Worm (Caenorhabditis elegans) whole organism, L1 larva: ENCODE measurements around the gene idpc-4.

ENCODE experiments used
- C16A3.4 ChIP-seq: fragments of 150-350 bp; optimal IDR thresholded peaks from 2 replicates; lab custom pipeline; 2014; ENCODE audit warnings: missing biosample characterization, missing genetic modification characterization
- aly-2 ChIP-seq: fragments of 150-350 bp; optimal IDR thresholded peaks from 2 replicates; lab custom pipeline; 2014; ENCODE audit warnings: missing biosample characterization, missing genetic modification characterization
- ama-1 ChIP-seq: fragments of 150-350 bp; optimal IDR thresholded peaks from 2 replicates; lab custom pipeline; 2014
- blmp-1 ChIP-seq: fragments of 150-350 bp; optimal IDR thresholded peaks from 2 replicates; lab custom pipeline; 2014; ENCODE audit warnings: missing biosample characterization, missing genetic modification characterization
- ceh-8 ChIP-seq: fragments of 200-800 bp; sonication (Bioruptor generic); optimal IDR thresholded peaks from 2 replicates; lab custom pipeline; 2018; ENCODE audit warnings: mild to moderate bottlenecking, missing genetic modification characterization, moderate library complexity, missing compliant biosample characterization
- ceh-88 ChIP-seq: fragments of 200-800 bp; sonication (Bioruptor generic); IDR thresholded peaks from 2 replicates; pipeline ENCODE4 v1.3.6; 2022; ENCODE audit warnings: missing genetic modification characterization, missing compliant biosample characterization
- efl-1 ChIP-seq, 4 experiments: fragments of 150-350 bp; optimal IDR thresholded peaks in 3 of 4; peaks in 1 of 4; 1 replicate in 1 of 4; 2 replicates in 3 of 4; lab custom pipeline; 2014; ENCODE audit warnings: missing biosample characterization in 2 of 4, missing genetic modification characterization in 2 of 4, missing genetic modification reagents in 2 of 4
- elt-2 ChIP-seq: sonication (generic microtip); optimal IDR thresholded peaks from 2 replicates; lab custom pipeline; 2016; ENCODE audit warnings: missing genetic modification characterization, mild to moderate bottlenecking, inconsistent platforms, missing compliant biosample characterization, missing genetic modification reagents
- elt-3 ChIP-seq, 6 experiments: fragments of 150-350 bp in 1 of 6; sonication (generic microtip); optimal IDR thresholded peaks; 2 replicates each; lab custom pipeline; 2017 to 2018; ENCODE audit warnings: missing biosample characterization in 6 of 6, missing genetic modification characterization in 6 of 6, inconsistent platforms in 1 of 6
- ets-5 ChIP-seq: fragments of 200-800 bp; sonication (Bioruptor generic); IDR thresholded peaks from 2 replicates; pipeline ENCODE4 v1.3.6; 2022; ENCODE audit warnings: missing genetic modification characterization, missing compliant biosample characterization
- fos-1 ChIP-seq: fragments of 150-350 bp; optimal IDR thresholded peaks from 2 replicates; lab custom pipeline; 2014; ENCODE audit warnings: missing biosample characterization, missing genetic modification characterization
- irx-1 ChIP-seq: sonication (generic microtip); optimal IDR thresholded peaks from 2 replicates; lab custom pipeline; 2016; ENCODE audit warnings: missing genetic modification characterization, missing compliant biosample characterization
- jun-1 ChIP-seq: fragments of 150-350 bp; optimal IDR thresholded peaks from 2 replicates; lab custom pipeline; 2014; ENCODE audit warnings: missing biosample characterization, missing genetic modification reagents, missing genetic modification characterization
- lin-14 ChIP-seq: fragments of 200-800 bp; sonication (Bioruptor generic); optimal IDR thresholded peaks from 2 replicates; lab custom pipeline; 2018; ENCODE audit warnings: mild to moderate bottlenecking, missing genetic modification characterization, moderate library complexity, missing compliant biosample characterization
- lin-15B ChIP-seq: fragments of 150-350 bp; sonication (generic microtip); optimal IDR thresholded peaks from 3 replicates; lab custom pipeline; 2014; ENCODE audit warnings: missing biosample characterization, missing genetic modification characterization
- lin-35 ChIP-seq, 2 experiments: fragments of 150-350 bp; optimal IDR thresholded peaks; 2 replicates each; lab custom pipeline; 2014; ENCODE audit warnings: missing biosample characterization in 2 of 2, missing genetic modification characterization in 2 of 2, missing genetic modification reagents in 2 of 2
- lsy-2 ChIP-seq, 2 experiments: fragments of 150-350 bp; optimal IDR thresholded peaks; 2 replicates each; lab custom pipeline; 2014; ENCODE audit warnings: missing biosample characterization in 2 of 2, missing genetic modification characterization in 2 of 2
- mdl-1 ChIP-seq, 2 experiments: fragments of 150-350 bp; optimal IDR thresholded peaks; 2 replicates each; lab custom pipeline; 2014 to 2017; ENCODE audit warnings: missing biosample characterization in 2 of 2, missing genetic modification characterization in 2 of 2, inconsistent platforms in 1 of 2
- mep-1 ChIP-seq: fragments of 150-350 bp; optimal IDR thresholded peaks from 2 replicates; lab custom pipeline; 2014; ENCODE audit warnings: missing biosample characterization, missing genetic modification characterization
- nhr-11 ChIP-seq: fragments of 150-350 bp; optimal IDR thresholded peaks from 2 replicates; lab custom pipeline; 2014; ENCODE audit warnings: missing biosample characterization, missing genetic modification characterization
- nhr-19 ChIP-seq: fragments of 200-800 bp; sonication (Bioruptor generic); conservative IDR thresholded peaks from 2 replicates; pipeline ENCODE4 v1.3.6; 2022; ENCODE audit warnings: missing genetic modification characterization, missing compliant biosample characterization
- nhr-20 ChIP-seq: sonication (generic microtip); optimal IDR thresholded peaks from 2 replicates; lab custom pipeline; 2016; ENCODE audit warnings: mild to moderate bottlenecking, missing genetic modification characterization, missing compliant biosample characterization
- nhr-28 ChIP-seq: fragments of 150-350 bp; optimal IDR thresholded peaks from 2 replicates; lab custom pipeline; 2014; ENCODE audit warnings: missing biosample characterization, missing genetic modification characterization
- nhr-71 ChIP-seq: sonication (generic microtip); optimal IDR thresholded peaks from 2 replicates; lab custom pipeline; 2016; ENCODE audit warnings: mild to moderate bottlenecking, missing genetic modification characterization, moderate library complexity, missing compliant biosample characterization
- nhr-76 ChIP-seq: sonication (generic microtip); optimal IDR thresholded peaks from 2 replicates; lab custom pipeline; 2017; ENCODE audit warnings: missing biosample characterization, missing genetic modification characterization
- nhr-77 ChIP-seq: fragments of 150-350 bp; optimal IDR thresholded peaks from 2 replicates; lab custom pipeline; 2014; ENCODE audit warnings: missing biosample characterization, missing genetic modification characterization
- nhr-85 ChIP-seq: sonication (generic microtip); peaks from one replicate; lab custom pipeline; 2016; ENCODE audit warnings: missing genetic modification characterization, inconsistent platforms, missing compliant biosample characterization
- nhr-90 ChIP-seq: sonication (generic microtip); optimal IDR thresholded peaks from 2 replicates; lab custom pipeline; 2016; ENCODE audit warnings: mild to moderate bottlenecking, missing genetic modification characterization, missing compliant biosample characterization; ENCODE audit not compliant: poor library complexity
- pqm-1 ChIP-seq: sonication (generic microtip); optimal IDR thresholded peaks from 3 replicates; lab custom pipeline; 2017; ENCODE audit warnings: missing biosample characterization, missing genetic modification characterization
- snpc-4 ChIP-seq: fragments of 150-350 bp; optimal IDR thresholded peaks from 2 replicates; lab custom pipeline; 2014; ENCODE audit warnings: missing biosample characterization, missing genetic modification characterization
- snu-23 ChIP-seq: sonication (generic microtip); optimal IDR thresholded peaks from 2 replicates; lab custom pipeline; 2016; ENCODE audit warnings: missing genetic modification characterization, missing compliant biosample characterization
- sup-37 ChIP-seq: fragments of 200-800 bp; sonication (Bioruptor generic); optimal IDR thresholded peaks from 2 replicates; lab custom pipeline; 2018; ENCODE audit warnings: mild to moderate bottlenecking, missing genetic modification characterization, missing compliant biosample characterization
- swsn-7 ChIP-seq: sonication (generic microtip); optimal IDR thresholded peaks from 2 replicates; lab custom pipeline; 2016; ENCODE audit warnings: missing genetic modification characterization, missing compliant biosample characterization
- tbx-2 ChIP-seq: sonication (generic microtip); optimal IDR thresholded peaks from 2 replicates; lab custom pipeline; 2016; ENCODE audit warnings: missing genetic modification characterization, missing compliant biosample characterization
- unc-86 ChIP-seq: sonication (generic microtip); optimal IDR thresholded peaks from 2 replicates; lab custom pipeline; 2016; ENCODE audit warnings: missing genetic modification characterization, missing compliant biosample characterization
- unc-98 ChIP-seq: fragments of 200-800 bp; sonication (Bioruptor generic); IDR thresholded peaks from 2 replicates; pipeline ENCODE4 v1.3.6; 2022; ENCODE audit warnings: missing genetic modification characterization, missing compliant biosample characterization
- vab-15 ChIP-seq: sonication (generic microtip); optimal IDR thresholded peaks from 2 replicates; lab custom pipeline; 2017; ENCODE audit warnings: missing genotype, mild to moderate bottlenecking, missing genetic modification characterization, missing compliant biosample characterization
- zag-1 ChIP-seq: fragments of 150-350 bp; optimal IDR thresholded peaks from 2 replicates; lab custom pipeline; 2014; ENCODE audit warnings: missing biosample characterization, missing genetic modification characterization

idpc-4 gene

DNA sequence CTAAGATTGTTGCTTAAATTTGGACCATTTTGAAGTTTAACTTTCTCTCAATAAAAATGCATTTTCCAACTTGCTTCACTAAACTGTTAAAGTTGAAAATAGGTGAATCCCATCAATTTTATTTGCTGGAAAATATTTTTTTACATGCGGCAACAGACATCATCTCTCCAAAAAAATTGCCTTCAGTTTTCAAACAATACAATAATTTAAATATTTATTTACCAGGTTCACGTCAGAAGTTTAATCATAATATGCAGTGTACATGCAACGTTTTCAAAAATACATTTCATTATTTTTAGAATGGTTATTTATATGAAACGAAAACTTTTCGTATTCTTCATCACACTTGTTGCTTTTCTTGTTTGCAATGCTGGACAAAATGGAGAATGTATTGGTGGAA, 5.7 kb downstream of the idpc-4 start, which contains the start of gene T06E4.5:
Gene T06E4.5 (plus strand): TSS at position 301 of the 400 bp plus-strand sequence.
- TF ChIP-seq mdl-1 (tag; optimal IDR thresholded peaks at IDR 0.05; lab: Kevin White, UChicago) (no peak), pqm-1 (tag; lab: Kevin White, UChicago) (no peak), zag-1 (tag; lab: Kevin White, UChicago) (no peak), nhr-76 (no peak), efl-1 (optimal IDR thresholded peaks at IDR 0.05; lab: Kevin White, UChicago) (no peak), efl-1 (GFP tag; optimal IDR thresholded peaks at IDR 0.05 in 1 of 2; lab: Kevin White, UChicago) (no peak), aly-2 (tag; lab: Kevin White, UChicago) (no peak), swsn-7 (tag; lab: Kevin White, UChicago) (no peak), nhr-28 (tag; lab: Kevin White, UChicago) (no peak), nhr-71 (tag; lab: Kevin White, UChicago) (no peak), mep-1 (no peak), elt-3 (tag; optimal IDR thresholded peaks at IDR 0.05; lab: Kevin White, UChicago) (no peak), ceh-8 (GFP tag; lab: Kevin White, UChicago) (no peak)

DNA sequence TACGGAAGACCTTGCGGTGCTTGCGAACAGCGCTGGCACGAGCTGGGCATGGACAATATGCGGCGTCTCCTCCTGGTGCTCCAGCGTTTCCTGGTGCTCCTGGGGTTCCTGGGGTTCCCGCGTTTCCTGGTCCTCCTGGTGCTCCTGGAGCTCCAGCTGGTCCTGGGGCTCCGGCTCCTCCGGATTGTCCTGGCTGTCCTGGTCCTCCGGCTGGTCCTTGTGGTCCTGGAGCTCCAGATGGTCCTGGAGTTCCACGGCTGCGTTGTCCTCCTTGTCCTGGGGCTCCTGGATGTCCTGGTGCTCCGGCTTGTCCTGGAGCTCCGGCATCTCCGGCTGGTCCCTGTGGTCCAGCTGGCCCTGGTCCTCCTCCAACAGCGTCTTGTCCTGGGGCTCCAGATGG, 7.1 kb downstream of the idpc-4 start:
- TF ChIP-seq nhr-71 (tag; lab: Kevin White, UChicago) (no peak), ama-1 (lab: Kevin White, UChicago) (no peak), nhr-19 (GFP tag; lab: Robert Waterston, UW) (no peak), ceh-8 (GFP tag; lab: Kevin White, UChicago) (no peak), tbx-2 (tag; lab: Kevin White, UChicago) (no peak), jun-1 (tag; lab: Kevin White, UChicago) (no peak), nhr-11 (tag; lab: Kevin White, UChicago) (no peak)
- TF ChIP-seq, all 84 proteins: peak for 0

DNA sequence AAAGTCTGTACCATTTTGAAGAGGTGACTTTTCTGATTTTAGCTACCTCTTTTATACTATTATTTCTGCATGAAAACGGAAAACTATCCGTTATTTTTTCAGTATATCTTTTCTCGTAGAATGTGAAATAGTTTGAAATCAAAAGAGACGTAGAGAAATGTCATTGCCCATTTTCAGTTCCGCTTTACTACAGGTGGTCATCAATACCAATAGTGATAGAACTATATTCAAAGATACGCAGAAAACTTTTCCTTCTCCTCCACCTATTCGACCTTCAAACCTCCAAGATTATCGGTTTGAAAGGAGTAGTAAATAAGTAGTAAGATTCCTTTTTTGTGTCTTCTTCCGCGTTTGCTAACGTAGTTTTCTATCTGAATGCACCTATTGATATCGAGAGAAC, 8.1 kb downstream of the idpc-4 start, which contains the start of gene col-147:
Gene col-147 (minus strand): TSS at position 26 of the 400 bp plus-strand sequence.
- TF ChIP-seq snpc-4 (tag; lab: Kevin White, UChicago) (no peak), tbx-2 (tag; lab: Kevin White, UChicago) (peak; percentile 22), ets-5 (no peak), lin-14 (peak; percentile 88), ceh-88 (GFP tag; lab: Robert Waterston, UW) (no peak), lin-15B (tag; lab: Kevin White, UChicago) (no peak), lsy-2 (tag; optimal IDR thresholded peaks at IDR 0.05; lab: Kevin White, UChicago) (no peak), lin-35 (GFP tag; optimal IDR thresholded peaks at IDR 0.05; lab: Kevin White, UChicago) (peak in 1 of 2 experiments; percentile 43), sup-37 (no peak), unc-98 (GFP tag; lab: Robert Waterston, UW) (no peak), mep-1 (peak; percentile 39), snu-23 (GFP tag; lab: Kevin White, UChicago) (peak; percentile 70), blmp-1 (tag; lab: Kevin White, UChicago) (peak; percentile 66), C16A3.4 (tag; lab: Kevin White, UChicago) (no peak), nhr-90 (peak; percentile 48), elt-2 (tag; lab: Kevin White, UChicago) (no peak), efl-1 (optimal IDR thresholded peaks at IDR 0.05; lab: Kevin White, UChicago) (peak in 1 of 2 experiments; percentile 2), efl-1 (GFP tag; optimal IDR thresholded peaks at IDR 0.05 in 1 of 2; lab: Kevin White, UChicago) (no peak), elt-3 (tag; optimal IDR thresholded peaks at IDR 0.05; lab: Kevin White, UChicago) (peak in 5 of 6 experiments; percentile 10 to 93 (median 74)), nhr-85 (tag; lab: Kevin White, UChicago) (peak; percentile 91), irx-1 (tag; lab: Kevin White, UChicago) (peak; percentile 3), vab-15 (tag; lab: Kevin White, UChicago) (no peak), fos-1 (tag; lab: Kevin White, UChicago) (peak; percentile 1), unc-86 (no peak), nhr-77 (tag; lab: Kevin White, UChicago) (no peak), nhr-20 (tag; lab: Kevin White, UChicago) (peak; percentile 70), nhr-71 (tag; lab: Kevin White, UChicago) (peak; percentile 47), nhr-19 (GFP tag; lab: Robert Waterston, UW) (peak; percentile 30)
